Worm (Caenorhabditis elegans) whole organism, L2 larva: Measurements from ENCODE around the gene H10E21.5.

Source experiments
- dmd-4 ChIP-seq: sonication (generic microtip); optimal IDR thresholded peaks from 2 replicates; lab custom pipeline; 2017; ENCODE audit warnings: missing biosample characterization, missing genetic modification characterization
- elt-1 ChIP-seq: fragments of 150-350 bp; optimal IDR thresholded peaks from 2 replicates; lab custom pipeline; 2014; ENCODE audit warnings: missing biosample characterization, missing genetic modification characterization
- fos-1 ChIP-seq: fragments of 150-350 bp; optimal IDR thresholded peaks from 2 replicates; lab custom pipeline; 2014; ENCODE audit warnings: missing biosample characterization, missing genetic modification characterization
- gmeb-1 ChIP-seq: fragments of 150-350 bp; optimal IDR thresholded peaks from 2 replicates; lab custom pipeline; 2014; ENCODE audit warnings: missing biosample characterization, missing genetic modification characterization
- nhr-12 ChIP-seq: fragments of 150-350 bp; optimal IDR thresholded peaks from 2 replicates; lab custom pipeline; 2014; ENCODE audit warnings: missing biosample characterization, missing genetic modification characterization
- nhr-237 ChIP-seq: fragments of 150-350 bp; optimal IDR thresholded peaks from 2 replicates; lab custom pipeline; 2014; ENCODE audit warnings: missing biosample characterization, missing genetic modification characterization
- skn-1 ChIP-seq: sonication (generic microtip); optimal IDR thresholded peaks from 2 replicates; lab custom pipeline; 2017; ENCODE audit warnings: missing biosample characterization, missing genetic modification characterization
- snpc-4 ChIP-seq: fragments of 150-350 bp; optimal IDR thresholded peaks from 2 replicates; lab custom pipeline; 2014; ENCODE audit warnings: missing biosample characterization, missing genetic modification characterization

ce11 chrIII:25582-25996 is 1.8 kb upstream of the H10E21.5 start:
- TF ChIP-seq skn-1 (tag; lab: Kevin White, UChicago) (no peak), nhr-237 (no peak), nhr-12 (tag; lab: Kevin White, UChicago) (no peak), fos-1 (tag; lab: Kevin White, UChicago) (peak; percentile 22), dmd-4 (no peak), elt-1 (tag; lab: Kevin White, UChicago) (no peak), snpc-4 (tag; lab: Kevin White, UChicago) (no peak), gmeb-1 (tag; lab: Kevin White, UChicago) (no peak)
